Worm (Caenorhabditis elegans) whole organism, mixed stage, embryonic: Measurements from ENCODE around the gene C40H5.2.

Experiments used
- M03D4.4 ChIP-seq: sonication (generic microtip); optimal IDR thresholded peaks from 2 replicates; lab custom pipeline; 2017; ENCODE audit warnings: mild to moderate bottlenecking, missing genetic modification characterization, missing compliant biosample characterization
- bed-3 ChIP-seq: fragments of 200-800 bp; sonication (Bioruptor generic); optimal IDR thresholded peaks from 3 replicates; lab custom pipeline; 2018; ENCODE audit warnings: mild to moderate bottlenecking, missing genetic modification characterization, moderate library complexity, missing compliant biosample characterization
- blmp-1 ChIP-seq: fragments of 150-350 bp; optimal IDR thresholded peaks from 2 replicates; lab custom pipeline; 2014; ENCODE audit warnings: missing biosample characterization, missing genetic modification characterization
- ceh-39 ChIP-seq: fragments of 150-350 bp; optimal IDR thresholded peaks from 2 replicates; lab custom pipeline; 2014; ENCODE audit warnings: missing biosample characterization, missing genetic modification characterization
- ceh-43 ChIP-seq: fragments of 200-800 bp; sonication (Bioruptor generic); optimal IDR thresholded peaks from 2 replicates; lab custom pipeline; 2018; ENCODE audit warnings: mild to moderate bottlenecking, missing genetic modification characterization, moderate library complexity, missing compliant biosample characterization
- ceh-83 ChIP-seq: fragments of 200-800 bp; sonication (Bioruptor generic); optimal IDR thresholded peaks from 2 replicates; lab custom pipeline; 2018; ENCODE audit warnings: mild to moderate bottlenecking, missing genetic modification characterization, missing compliant biosample characterization
- ces-1 ChIP-seq: fragments of 150-350 bp; optimal IDR thresholded peaks from 2 replicates; lab custom pipeline; 2014; ENCODE audit warnings: missing biosample characterization, missing genetic modification reagents, missing genetic modification characterization
- cnd-1 ChIP-seq: fragments of 200-800 bp; sonication (Bioruptor generic); optimal IDR thresholded peaks from 2 replicates; lab custom pipeline; 2018; ENCODE audit warnings: mild to moderate bottlenecking, missing genetic modification characterization, missing compliant biosample characterization
- drap-1 ChIP-seq: fragments of 200-800 bp; sonication (Bioruptor generic); optimal IDR thresholded peaks from 3 replicates; lab custom pipeline; 2018; ENCODE audit warnings: mild to moderate bottlenecking, missing genetic modification characterization, missing compliant biosample characterization
- elt-1 ChIP-seq: sonication (generic microtip); optimal IDR thresholded peaks from 2 replicates; lab custom pipeline; 2017; ENCODE audit warnings: missing genetic modification characterization, mild to moderate bottlenecking, missing compliant biosample characterization, antibody characterized with exemption, moderate library complexity, borderline replicate concordance; ENCODE audit not compliant: insufficient read depth
- flh-1 ChIP-seq: fragments of 200-800 bp; sonication (Bioruptor generic); optimal IDR thresholded peaks from 2 replicates; lab custom pipeline; 2018; ENCODE audit warnings: mild to moderate bottlenecking, missing genetic modification characterization, moderate library complexity, missing compliant biosample characterization
- ham-2 ChIP-seq: fragments of 200-800 bp; sonication (Bioruptor generic); optimal IDR thresholded peaks from 2 replicates; lab custom pipeline; 2018; ENCODE audit warnings: mild to moderate bottlenecking, missing genetic modification characterization, missing compliant biosample characterization
- hlh-1 ChIP-seq: fragments of 150-350 bp; optimal IDR thresholded peaks from 2 replicates; lab custom pipeline; 2014; ENCODE audit warnings: missing biosample characterization, missing genetic modification reagents, missing genetic modification characterization
- lin-32 ChIP-seq: fragments of 200-800 bp; sonication (Bioruptor generic); optimal IDR thresholded peaks from 2 replicates; lab custom pipeline; 2018; ENCODE audit warnings: mild to moderate bottlenecking, missing genetic modification characterization, missing compliant biosample characterization
- lsy-2 ChIP-seq: fragments of 150-350 bp; optimal IDR thresholded peaks from 2 replicates; lab custom pipeline; 2014; ENCODE audit warnings: missing biosample characterization, missing genetic modification characterization
- mab-5 ChIP-seq: fragments of 150-350 bp; optimal IDR thresholded peaks from 2 replicates; lab custom pipeline; 2014; ENCODE audit warnings: missing biosample characterization, missing genetic modification characterization
- mep-1 ChIP-seq: fragments of 150-350 bp; optimal IDR thresholded peaks from 2 replicates; lab custom pipeline; 2017; ENCODE audit warnings: missing biosample characterization, missing genetic modification reagents, missing genetic modification characterization, inconsistent platforms
- mls-2 ChIP-seq: sonication (generic microtip); optimal IDR thresholded peaks from 2 replicates; lab custom pipeline; 2016; ENCODE audit warnings: mild to moderate bottlenecking, missing genetic modification characterization, moderate library complexity, missing compliant biosample characterization
- nhr-12 ChIP-seq: fragments of 150-350 bp; optimal IDR thresholded peaks from 2 replicates; lab custom pipeline; 2014; ENCODE audit warnings: missing biosample characterization, missing genetic modification characterization
- nhr-2 ChIP-seq: fragments of 150-350 bp; optimal IDR thresholded peaks from 2 replicates; lab custom pipeline; 2014; ENCODE audit warnings: missing biosample characterization, missing genetic modification characterization
- nhr-28 ChIP-seq: fragments of 150-350 bp; optimal IDR thresholded peaks from 2 replicates; lab custom pipeline; 2014; ENCODE audit warnings: missing biosample characterization, missing genetic modification characterization
- pha-4 ChIP-seq: fragments of 150-350 bp; optimal IDR thresholded peaks from 2 replicates; lab custom pipeline; 2018; ENCODE audit warnings: missing biosample characterization, missing genetic modification reagents, missing genetic modification characterization
- sem-2 ChIP-seq: fragments of 200-800 bp; sonication (Bioruptor generic); optimal IDR thresholded peaks from 2 replicates; lab custom pipeline; 2018; ENCODE audit warnings: mild to moderate bottlenecking, missing genetic modification characterization, missing compliant biosample characterization
- snpc-4 ChIP-seq: fragments of 150-350 bp; optimal IDR thresholded peaks from 2 replicates; lab custom pipeline; 2014; ENCODE audit warnings: missing biosample characterization, missing genetic modification characterization
- sptf-1 ChIP-seq: sonication (generic microtip); optimal IDR thresholded peaks from 2 replicates; lab custom pipeline; 2017; ENCODE audit warnings: mild to moderate bottlenecking, missing genetic modification characterization, moderate library complexity, missing compliant biosample characterization
- tbx-8 ChIP-seq: fragments of 200-800 bp; sonication (Bioruptor generic); optimal IDR thresholded peaks from 2 replicates; lab custom pipeline; 2018; ENCODE audit warnings: mild to moderate bottlenecking, missing genetic modification characterization, moderate library complexity, missing compliant biosample characterization
- unc-120 ChIP-seq: sonication (generic microtip); optimal IDR thresholded peaks from 2 replicates; lab custom pipeline; 2017; ENCODE audit warnings: missing genetic modification characterization, missing compliant biosample characterization; ENCODE audit not compliant: poor library complexity, severe bottlenecking
- unc-62 ChIP-seq: fragments of 150-350 bp; optimal IDR thresholded peaks from 2 replicates; lab custom pipeline; 2014; ENCODE audit warnings: missing biosample characterization, missing genetic modification reagents, missing genetic modification characterization
- zip-8 ChIP-seq: fragments of 150-350 bp; optimal IDR thresholded peaks from 2 replicates; lab custom pipeline; 2014; ENCODE audit warnings: missing biosample characterization, missing genetic modification characterization
- ztf-11 ChIP-seq: fragments of 150-350 bp; optimal IDR thresholded peaks from 2 replicates; lab custom pipeline; 2014; ENCODE audit warnings: missing biosample characterization, missing genetic modification characterization

C40H5.2 gene

ce11 chrX:11745821-11746485 lies at the start of gene C40H5.2:
TSS of gene C40H5.2 (plus strand) at chrX:11746076.
- TF ChIP-seq ztf-11 (tag; lab: Kevin White, UChicago) (no peak), zip-8 (tag; lab: Kevin White, UChicago) (no peak), bed-3 (GFP tag; lab: Kevin White, UChicago) (no peak), mep-1 (tag; lab: Kevin White, UChicago) (no peak), ces-1 (GFP tag; lab: Kevin White, UChicago) (peak; percentile 15), ceh-43 (no peak), sptf-1 (no peak), ham-2 (GFP tag; lab: Kevin White, UChicago) (no peak)

- TF ChIP-seq ceh-39 (tag; lab: Kevin White, UChicago) (no peak), elt-1 (tag; lab: Kevin White, UChicago) (no peak), tbx-8 (GFP tag; lab: Kevin White, UChicago) (no peak), nhr-28 (tag; lab: Kevin White, UChicago) (no peak), lsy-2 (tag; lab: Kevin White, UChicago) (no peak), mep-1 (tag; lab: Kevin White, UChicago) (no peak), nhr-2 (no peak), nhr-12 (tag; lab: Kevin White, UChicago) (no peak), mab-5 (no peak), M03D4.4 (tag; lab: Kevin White, UChicago) (no peak), snpc-4 (tag; lab: Kevin White, UChicago) (no peak), ztf-11 (tag; lab: Kevin White, UChicago) (no peak), cnd-1 (tag; lab: Kevin White, UChicago) (no peak)
Measured at ce11 chrX:11696696-11697095, 49.2 kb upstream of the C40H5.2 start, which contains the start of gene C44C10.12. TSS of gene C44C10.12 (plus strand) at chrX:11696996.

- TF ChIP-seq lsy-2 (tag; lab: Kevin White, UChicago) = no peak
- no peak for TF ChIP-seq ceh-83
- TF ChIP-seq drap-1 (GFP tag; lab: Kevin White, UChicago) = no peak
- no peak for TF ChIP-seq zip-8 (tag; lab: Kevin White, UChicago)
- TF ChIP-seq ztf-11 (tag; lab: Kevin White, UChicago) = no peak
- TF ChIP-seq flh-1 = no peak
- no peak for TF ChIP-seq cnd-1 (tag; lab: Kevin White, UChicago)
- TF ChIP-seq unc-120 (tag; lab: Kevin White, UChicago) = no peak
- TF ChIP-seq bed-3 (GFP tag; lab: Kevin White, UChicago) = no peak
Measured at ce11 chrX:11700263-11700662, 45.6 kb upstream of the C40H5.2 start, which contains the start of gene C44C10.15. TSS of gene C44C10.15 (minus strand) at chrX:11700363.

- TF ChIP-seq mep-1 (tag; lab: Kevin White, UChicago) = no peak
- no peak for TF ChIP-seq sem-2 (GFP tag; lab: Kevin White, UChicago)
- TF ChIP-seq nhr-12 (tag; lab: Kevin White, UChicago) = no peak
Measured at ce11 chrX:11702236-11702635, 43.6 kb upstream of the C40H5.2 start, which contains the start of gene C44C10.3. TSS of gene C44C10.3 (plus strand) at chrX:11702536.

- TF ChIP-seq ceh-43 (no peak), tbx-8 (GFP tag; lab: Kevin White, UChicago) (no peak), unc-62 (GFP tag; lab: Kevin White, UChicago) (no peak), bed-3 (GFP tag; lab: Kevin White, UChicago) (no peak), nhr-2 (no peak), drap-1 (GFP tag; lab: Kevin White, UChicago) (no peak), lin-32 (GFP tag; lab: Kevin White, UChicago) (no peak)
Measured at ce11 chrX:11710229-11710628, 35.6 kb upstream of the C40H5.2 start, which contains the start of gene C44C10.11. TSS of gene C44C10.11 (minus strand) at chrX:11710343.

ce11 chrX:11711437-11712080 lies 34.3 kb upstream of the C40H5.2 start:
- TF ChIP-seq hlh-1 (tag; lab: Kevin White, UChicago) (no peak), ham-2 (GFP tag; lab: Kevin White, UChicago) (no peak), sem-2 (GFP tag; lab: Kevin White, UChicago) (no peak), sptf-1 (no peak), mls-2 (no peak), pha-4 (no peak), blmp-1 (tag; lab: Kevin White, UChicago) (no peak), lsy-2 (tag; lab: Kevin White, UChicago) (no peak), bed-3 (GFP tag; lab: Kevin White, UChicago) (no peak)
